Worm (Caenorhabditis elegans): ENCODE data around the gene cct-5.

DNA sequence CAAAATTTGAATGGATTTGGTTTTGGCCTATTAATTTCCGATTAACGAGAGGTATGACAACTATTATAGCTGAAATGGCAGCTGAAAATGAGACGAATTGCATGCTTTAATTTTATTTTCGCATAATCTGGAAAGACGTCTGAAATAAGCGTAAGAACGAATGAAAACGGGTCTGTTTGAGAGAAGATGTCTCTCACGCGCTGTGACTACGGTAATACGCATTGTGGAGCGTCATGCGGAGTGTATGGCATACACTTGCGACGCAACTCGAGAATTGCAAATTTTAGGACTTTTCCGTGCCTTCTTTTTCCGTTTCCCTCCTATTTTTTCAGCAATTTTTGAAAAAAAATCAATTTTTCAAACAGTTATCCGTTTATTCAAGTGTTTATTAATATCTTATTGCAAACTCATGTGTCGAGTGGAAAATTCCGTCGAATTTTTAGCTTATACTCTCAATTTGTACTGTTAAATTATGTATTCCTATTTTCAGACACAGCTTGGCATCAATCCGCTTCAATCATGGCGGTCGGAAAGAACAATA is 32.4 kb downstream of the cct-5 start, which contains the start of gene rps-1:
- TF ChIP-seq skn-1 (tag; optimal IDR thresholded peaks at IDR 0.05) (peak; percentile 95), elt-3 (tag; optimal IDR thresholded peaks at IDR 0.05) (peak; percentile 20 to 97 (median 69)), nhr-77 (tag; optimal IDR thresholded peaks at IDR 0.05) (peak; percentile 93)

Data from whole organism, L3 larva.